Fruit fly (Drosophila melanogaster) whole organism, pupa: ENCODE results near the gene CG4424.

ENCODE experiments used
- CG10348 ChIP-seq: fragments of 200-800 bp; sonication (Bioruptor generic); IDR thresholded peaks from 2 replicates; pipeline ENCODE4 v1.3.6; 2022; ENCODE audit warnings: missing biosample characterization, missing genetic modification characterization
- CG12605 ChIP-seq: fragments of 200-800 bp; sonication (Bioruptor generic); IDR thresholded peaks from 2 replicates; pipeline ENCODE4 v1.3.6; 2022; ENCODE audit warnings: missing biosample characterization, missing genetic modification characterization
- CG13204 ChIP-seq: fragments of 200-800 bp; sonication (Bioruptor generic); optimal IDR thresholded peaks from 2 replicates; lab custom pipeline; 2018; ENCODE audit warnings: missing biosample characterization, mild to moderate bottlenecking, missing genetic modification characterization, moderate library complexity
- CG14655 ChIP-seq: fragments of 200-800 bp; sonication (Bioruptor generic); optimal IDR thresholded peaks from 3 replicates; lab custom pipeline; 2017; ENCODE audit warnings: mild to moderate bottlenecking, missing biosample characterization, missing genetic modification reagents, missing genetic modification characterization
- CG15710 ChIP-seq: fragments of 200-800 bp; sonication (Bioruptor generic); optimal IDR thresholded peaks from 2 replicates; lab custom pipeline; 2018; ENCODE audit warnings: missing biosample characterization, mild to moderate bottlenecking, missing genetic modification characterization, moderate library complexity
- CG17806 ChIP-seq: fragments of 200-800 bp; sonication (Bioruptor generic); optimal IDR thresholded peaks from 2 replicates; lab custom pipeline; 2018; ENCODE audit warnings: missing biosample characterization, mild to moderate bottlenecking, missing genetic modification characterization, moderate library complexity
- CG32121 ChIP-seq: fragments of 200-800 bp; sonication (Bioruptor generic); IDR thresholded peaks from 2 replicates; pipeline ENCODE4 v1.3.6; 2022; ENCODE audit warnings: missing biosample characterization, missing genetic modification characterization
- CG34367 ChIP-seq: fragments of 200-800 bp; sonication (Bioruptor generic); optimal IDR thresholded peaks from 2 replicates; lab custom pipeline; 2018; ENCODE audit warnings: missing biosample characterization, mild to moderate bottlenecking, missing genetic modification characterization
- CG4496 ChIP-seq: fragments of 200-800 bp; sonication (Bioruptor generic); IDR thresholded peaks from 3 replicates; pipeline ENCODE4 v1.3.6; 2022; ENCODE audit warnings: missing biosample characterization, missing genetic modification characterization
- CG8159 ChIP-seq: fragments of 200-800 bp; sonication (Bioruptor generic); optimal IDR thresholded peaks from 3 replicates; lab custom pipeline; 2018; ENCODE audit warnings: missing biosample characterization, mild to moderate bottlenecking, missing genetic modification characterization, moderate library complexity
- CG8301 ChIP-seq: fragments of 200-800 bp; sonication (Bioruptor generic); optimal IDR thresholded peaks from 2 replicates; lab custom pipeline; 2018; ENCODE audit warnings: missing biosample characterization, mild to moderate bottlenecking, missing genetic modification characterization
- CG9948 ChIP-seq: fragments of 200-800 bp; sonication (Bioruptor generic); optimal IDR thresholded peaks from 2 replicates; lab custom pipeline; 2018; ENCODE audit warnings: missing biosample characterization, mild to moderate bottlenecking, missing genetic modification characterization, moderate library complexity
- D1 ChIP-seq: fragments of 200-800 bp; sonication (Bioruptor generic); optimal IDR thresholded peaks from 2 replicates; lab custom pipeline; 2018; ENCODE audit warnings: missing biosample characterization, mild to moderate bottlenecking, missing genetic modification characterization, moderate library complexity
- EcR ChIP-seq: fragments of 200-800 bp; sonication (Bioruptor generic); optimal IDR thresholded peaks from 3 replicates; lab custom pipeline; 2019; ENCODE audit warnings: missing biosample characterization, missing genetic modification characterization, mild to moderate bottlenecking, moderate library complexity, missing genetic modification reagents
- Ets98B ChIP-seq: fragments of 200-800 bp; sonication (Bioruptor generic); IDR thresholded peaks from 2 replicates; pipeline ENCODE4 v1.3.6; 2022; ENCODE audit warnings: missing biosample characterization, missing genetic modification characterization
- Pif1A ChIP-seq: fragments of 200-800 bp; sonication (Bioruptor generic); optimal IDR thresholded peaks from 3 replicates; lab custom pipeline; 2016; ENCODE audit warnings: missing biosample characterization, missing genetic modification characterization
- Pif1B ChIP-seq: fragments of 200-800 bp; sonication (Bioruptor generic); optimal IDR thresholded peaks from 3 replicates; lab custom pipeline; 2016; ENCODE audit warnings: missing biosample characterization, missing genetic modification characterization
- Snoo ChIP-seq: fragments of 200-800 bp; sonication (Bioruptor generic); optimal IDR thresholded peaks from 3 replicates; lab custom pipeline; 2017; ENCODE audit warnings: missing biosample characterization, mild to moderate bottlenecking, missing genetic modification characterization, inconsistent platforms
- fd96Ca ChIP-seq: fragments of 200-800 bp; sonication (Bioruptor generic); IDR thresholded peaks from 3 replicates; pipeline ENCODE4 v1.3.6; 2022; ENCODE audit warnings: missing biosample characterization, missing genetic modification characterization
- gl ChIP-seq: fragments of 200-800 bp; sonication (Bioruptor generic); optimal IDR thresholded peaks from 2 replicates; lab custom pipeline; 2018; ENCODE audit warnings: missing biosample characterization, mild to moderate bottlenecking, missing genetic modification characterization
- rn ChIP-seq: fragments of 200-800 bp; sonication (Bioruptor generic); IDR thresholded peaks from 2 replicates; pipeline ENCODE4 v1.3.6; 2022; ENCODE audit warnings: missing biosample characterization, missing genetic modification characterization

The CG4424 gene

dm6 chr3R:20042457-20042856 lies 14.6 kb upstream of the CG4424 start, which contains the start of the genes CG33934 and Indy-2:
TSS of gene CG33934 (plus strand) at chr3R:20042757.
TSS of gene Indy-2 (plus strand) at chr3R:20042757.
- TF ChIP-seq EcR (GFP tag; lab: Kevin White, UChicago) (no peak), rn (GFP tag; lab: Robert Waterston, UW) (no peak), CG32121 (GFP tag; lab: Robert Waterston, UW) (no peak), gl (no peak), CG10348 (GFP tag; lab: Robert Waterston, UW) (no peak), Pif1A (GFP tag; lab: Kevin White, UChicago) (no peak), CG12605 (GFP tag; lab: Robert Waterston, UW) (no peak), CG14655 (GFP tag; lab: Kevin White, UChicago) (no peak), CG17806 (tag; lab: Kevin White, UChicago) (no peak), CG8301 (tag; lab: Kevin White, UChicago) (no peak), CG8159 (tag; lab: Kevin White, UChicago) (no peak), Pif1B (GFP tag; lab: Kevin White, UChicago) (no peak), Ets98B (no peak), Snoo (tag; lab: Kevin White, UChicago) (no peak)
- TF ChIP-seq, all 21 proteins: peak for 0

dm6 chr3R:20035887-20036286 lies 8.0 kb upstream of the CG4424 start, which contains the start of gene Regnase-1:
TSS of gene Regnase-1 (minus strand) at chr3R:20036056.
- TF ChIP-seq D1 (tag; lab: Kevin White, UChicago) (no peak), rn (GFP tag; lab: Robert Waterston, UW) (no peak), Pif1B (GFP tag; lab: Kevin White, UChicago) (peak; percentile 70), CG15710 (no peak), CG17806 (tag; lab: Kevin White, UChicago) (no peak), CG4496 (peak; percentile 89), Ets98B (peak; percentile 78), EcR (GFP tag; lab: Kevin White, UChicago) (no peak), CG10348 (GFP tag; lab: Robert Waterston, UW) (no peak), fd96Ca (peak; percentile 76), CG12605 (GFP tag; lab: Robert Waterston, UW) (peak; percentile 73), CG9948 (tag; lab: Kevin White, UChicago) (peak; percentile 50), CG8301 (tag; lab: Kevin White, UChicago) (no peak), CG13204 (GFP tag; lab: Kevin White, UChicago) (no peak), CG32121 (GFP tag; lab: Robert Waterston, UW) (peak; percentile 81), CG14655 (GFP tag; lab: Kevin White, UChicago) (no peak), Pif1A (GFP tag; lab: Kevin White, UChicago) (no peak), CG34367 (tag; lab: Kevin White, UChicago) (peak; percentile 83), Snoo (tag; lab: Kevin White, UChicago) (peak; percentile 91), CG8159 (tag; lab: Kevin White, UChicago) (peak; percentile 64), gl (no peak)

dm6 chr3R:20031764-20032079 lies 3.9 kb upstream of the CG4424 start, which contains the start of gene idc:
TSS of gene idc (plus strand) at chr3R:20031823.
- TF ChIP-seq CG4496 (no peak), CG32121 (GFP tag; lab: Robert Waterston, UW) (no peak), CG12605 (GFP tag; lab: Robert Waterston, UW) (no peak), Pif1B (GFP tag; lab: Kevin White, UChicago) (no peak), gl (no peak), EcR (GFP tag; lab: Kevin White, UChicago) (no peak), CG15710 (no peak), CG14655 (GFP tag; lab: Kevin White, UChicago) (no peak), Ets98B (no peak), CG8159 (tag; lab: Kevin White, UChicago) (no peak), CG13204 (GFP tag; lab: Kevin White, UChicago) (no peak)

dm6 chr3R:20031043-20031763 lies 3.4 kb upstream of the CG4424 start, which contains the start of gene trem:
TSS of gene trem (minus strand) at chr3R:20031309.
- TF ChIP-seq CG15710 (peak; percentile 77), CG32121 (GFP tag; lab: Robert Waterston, UW) (peak; percentile 42; the same call in 1 of the 2 replicates), CG8159 (tag; lab: Kevin White, UChicago) (peak; percentile 79), CG8301 (tag; lab: Kevin White, UChicago) (no peak), CG14655 (GFP tag; lab: Kevin White, UChicago) (no peak), CG17806 (tag; lab: Kevin White, UChicago) (peak; percentile 64), CG10348 (GFP tag; lab: Robert Waterston, UW) (peak; percentile 69), D1 (tag; lab: Kevin White, UChicago) (no peak), CG13204 (GFP tag; lab: Kevin White, UChicago) (no peak), Pif1B (GFP tag; lab: Kevin White, UChicago) (no peak), CG9948 (tag; lab: Kevin White, UChicago) (peak; percentile 76), fd96Ca (no peak), Ets98B (0 out of 2 replicates have a peak, but pooled peaks have one; percentile 31), CG34367 (tag; lab: Kevin White, UChicago) (peak; percentile 60), CG12605 (GFP tag; lab: Robert Waterston, UW) (no peak), rn (GFP tag; lab: Robert Waterston, UW) (peak; percentile 31; the same call in 1 of the 2 replicates), Snoo (tag; lab: Kevin White, UChicago) (peak; percentile 59), CG4496 (peak; percentile 33; the same call in 2 of the 3 replicates), Pif1A (GFP tag; lab: Kevin White, UChicago) (no peak), EcR (GFP tag; lab: Kevin White, UChicago) (no peak), gl (peak; percentile 0)
